Worm (Caenorhabditis elegans) whole organism, early embryonic: ENCODE data around the gene C31B8.1.
"Not testable (repeated sequence)": the region's sequence is repeated elsewhere in the genome, so short reads cannot be mapped to it uniquely, and the experiment has no call there.

ENCODE experiments used
- B0310.2 ChIP-seq: sonication (generic microtip); optimal IDR thresholded peaks from 2 replicates; lab custom pipeline; 2016; ENCODE audit warnings: mild to moderate bottlenecking, missing genetic modification characterization, missing compliant biosample characterization
- F13C5.2 ChIP-seq: sonication (generic microtip); optimal IDR thresholded peaks from 2 replicates; lab custom pipeline; 2017; ENCODE audit warnings: mild to moderate bottlenecking, missing genetic modification characterization, inconsistent platforms, missing compliant biosample characterization
- aly-1 ChIP-seq: sonication (generic microtip); optimal IDR thresholded peaks from 2 replicates; lab custom pipeline; 2016; ENCODE audit warnings: missing genetic modification characterization, missing compliant biosample characterization
- ama-1 ChIP-seq: fragments of 150-350 bp; optimal IDR thresholded peaks from 2 replicates; lab custom pipeline; 2014
- ceh-13 ChIP-seq: fragments of 200-800 bp; sonication (Bioruptor generic); optimal IDR thresholded peaks from 2 replicates; lab custom pipeline; 2018; ENCODE audit warnings: mild to moderate bottlenecking, missing genetic modification characterization, missing compliant biosample characterization
- ceh-36 ChIP-seq: sonication (generic microtip); optimal IDR thresholded peaks from 2 replicates; lab custom pipeline; 2016; ENCODE audit warnings: missing genetic modification characterization, inconsistent platforms, missing compliant biosample characterization
- ets-7 ChIP-seq: sonication (generic microtip); optimal IDR thresholded peaks from 2 replicates; lab custom pipeline; 2016; ENCODE audit warnings: missing genotype, missing genetic modification characterization, missing compliant biosample characterization
- flt-1 ChIP-seq: fragments of 200-800 bp; sonication (Bioruptor generic); IDR thresholded peaks from 2 replicates; pipeline ENCODE4 v1.3.6; 2022; ENCODE audit warnings: missing genetic modification characterization, missing compliant biosample characterization
- hmbx-1 ChIP-seq: sonication (generic microtip); optimal IDR thresholded peaks from 2 replicates; lab custom pipeline; 2016; ENCODE audit warnings: mild to moderate bottlenecking, missing genetic modification characterization, missing compliant biosample characterization
- hmg-4 ChIP-seq: fragments of 200-800 bp; sonication (Bioruptor generic); optimal IDR thresholded peaks from 2 replicates; lab custom pipeline; 2018; ENCODE audit warnings: mild to moderate bottlenecking, missing genetic modification characterization, missing compliant biosample characterization
- hnd-1 ChIP-seq: sonication (generic microtip); optimal IDR thresholded peaks from 2 replicates; lab custom pipeline; 2016; ENCODE audit warnings: missing genetic modification characterization, missing compliant biosample characterization
- pes-1 ChIP-seq: fragments of 200-800 bp; sonication (Bioruptor generic); IDR thresholded peaks from 2 replicates; pipeline ENCODE4 v1.3.6; 2022; ENCODE audit warnings: missing genetic modification reagents, missing genetic modification characterization, missing compliant biosample characterization
- scrt-1 ChIP-seq: fragments of 200-800 bp; sonication (Bioruptor generic); IDR thresholded peaks from 2 replicates; pipeline ENCODE4 v1.3.6; 2022; ENCODE audit warnings: missing genetic modification characterization, missing compliant biosample characterization
- sea-1 ChIP-seq: fragments of 200-800 bp; sonication (Bioruptor generic); conservative IDR thresholded peaks from 2 replicates; pipeline ENCODE4 v1.3.6; 2022; ENCODE audit warnings: missing genetic modification characterization, missing compliant biosample characterization
- tbx-11 ChIP-seq: fragments of 200-800 bp; sonication (Bioruptor generic); IDR thresholded peaks from 2 replicates; pipeline ENCODE4 v1.3.6; 2022; ENCODE audit warnings: missing genetic modification characterization, missing compliant biosample characterization
- tbx-37 ChIP-seq: fragments of 200-800 bp; sonication (Bioruptor generic); conservative IDR thresholded peaks from 2 replicates; pipeline ENCODE4 v1.3.6; 2022; ENCODE audit warnings: missing genetic modification reagents, missing genetic modification characterization, missing compliant biosample characterization
- tra-4 ChIP-seq: sonication (generic microtip); optimal IDR thresholded peaks from 2 replicates; lab custom pipeline; 2017; ENCODE audit warnings: missing genetic modification characterization, missing compliant biosample characterization

Gene C31B8.1

DNA sequence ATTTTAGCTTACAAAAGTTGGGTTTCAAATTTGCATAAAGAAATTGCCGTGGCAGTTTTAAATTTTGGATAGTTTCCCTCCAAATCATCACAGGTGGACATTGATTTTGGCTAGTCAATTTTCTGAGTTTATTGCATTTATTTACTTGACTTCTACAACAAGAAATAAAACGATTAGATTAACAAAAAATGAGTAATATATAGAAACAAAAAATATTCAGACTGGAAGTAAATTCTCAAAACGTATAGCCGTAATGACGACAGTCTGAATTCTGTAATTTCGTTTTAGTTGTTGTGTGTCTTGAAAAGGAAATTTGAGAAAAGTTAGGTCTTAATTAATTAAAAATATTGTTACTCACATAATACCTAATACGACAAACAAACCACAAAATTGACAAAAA lies 7.1 kb downstream of the C31B8.1 start, which contains the start of gene srw-141:
TSS of gene srw-141 (minus strand) at position 101 of the 400 bp plus-strand sequence.
- TF ChIP-seq tra-4 (tag; lab: Kevin White, UChicago) (no peak), pes-1 (GFP tag; lab: Robert Waterston, UW) (no peak), F13C5.2 (tag; lab: Kevin White, UChicago) (no peak), scrt-1 (GFP tag; lab: Robert Waterston, UW) (no peak), tbx-11 (GFP tag; lab: Robert Waterston, UW) (no peak), ets-7 (no peak), hnd-1 (tag; lab: Kevin White, UChicago) (no peak), tbx-37 (no peak), hmbx-1 (no peak), ceh-13 (GFP tag; lab: Kevin White, UChicago) (no peak)

DNA sequence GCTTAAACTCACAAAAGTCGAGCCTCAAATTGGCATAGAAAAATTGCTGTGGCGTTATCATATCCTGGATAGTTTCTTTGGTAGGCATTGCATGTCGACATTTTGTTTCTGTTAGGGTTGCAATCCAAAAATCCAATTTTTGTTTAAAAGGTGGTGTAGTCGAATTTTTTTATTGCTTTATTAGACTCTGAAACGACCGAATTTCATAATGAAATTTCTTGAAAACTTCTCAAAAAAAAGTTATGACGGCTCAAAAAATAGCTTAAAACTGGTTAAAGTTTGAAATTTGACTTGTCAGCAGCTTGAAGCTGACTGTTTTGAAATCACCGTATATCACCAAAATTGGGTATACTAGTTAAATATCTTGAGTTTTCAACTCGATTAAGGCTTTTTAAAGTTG lies 10.1 kb downstream of the C31B8.1 start, which contains the start of gene srw-143:
TSS of gene srw-143 (minus strand) at position 101 of the 400 bp plus-strand sequence.
- no peak for TF ChIP-seq hnd-1 (tag; lab: Kevin White, UChicago)
- no peak for TF ChIP-seq ceh-13 (GFP tag; lab: Kevin White, UChicago)
- TF ChIP-seq F13C5.2 (tag; lab: Kevin White, UChicago), result no peak
- TF ChIP-seq ama-1 (lab: Kevin White, UChicago), result no peak
- no peak for TF ChIP-seq scrt-1 (GFP tag; lab: Robert Waterston, UW)
- TF ChIP-seq hmbx-1, result no peak
- no peak for TF ChIP-seq B0310.2
- no peak for TF ChIP-seq tra-4 (tag; lab: Kevin White, UChicago)
- no peak for TF ChIP-seq tbx-37
- no peak for TF ChIP-seq aly-1 (tag; lab: Kevin White, UChicago)
- TF ChIP-seq pes-1 (GFP tag; lab: Robert Waterston, UW), result no peak
- no peak for TF ChIP-seq sea-1 (GFP tag; lab: Robert Waterston, UW)
- no peak for TF ChIP-seq flt-1
- no peak for TF ChIP-seq tbx-11 (GFP tag; lab: Robert Waterston, UW)
- TF ChIP-seq hmg-4 (GFP tag; lab: Kevin White, UChicago), result no peak
- no peak for TF ChIP-seq ets-7
- no peak for TF ChIP-seq ceh-36 (tag; lab: Kevin White, UChicago)

DNA sequence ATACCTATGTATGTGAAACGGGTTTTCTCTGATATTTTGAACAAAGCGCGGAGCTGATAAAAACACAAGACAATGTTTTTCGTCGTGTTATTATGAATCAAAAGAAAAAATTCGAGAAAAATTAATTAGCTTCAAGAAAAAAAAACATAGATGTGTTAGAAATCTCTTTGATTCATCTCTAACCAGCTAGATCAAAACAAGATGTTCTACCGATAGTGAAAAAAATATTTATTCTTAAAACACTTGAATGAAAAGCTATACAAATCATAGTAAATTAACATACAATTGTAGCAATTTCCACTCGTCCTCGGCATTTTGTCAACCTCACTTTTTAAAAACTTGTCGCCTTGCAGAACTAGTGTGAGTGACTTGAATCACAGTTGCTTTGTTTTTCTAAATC lies 10.9 kb downstream of the C31B8.1 start:
- TF ChIP-seq ceh-13 (GFP tag; lab: Kevin White, UChicago) (no peak), F13C5.2 (tag; lab: Kevin White, UChicago) (no peak), hmbx-1 (no peak), ets-7 (no peak), aly-1 (tag; lab: Kevin White, UChicago) (no peak), sea-1 (GFP tag; lab: Robert Waterston, UW) (no peak)

DNA sequence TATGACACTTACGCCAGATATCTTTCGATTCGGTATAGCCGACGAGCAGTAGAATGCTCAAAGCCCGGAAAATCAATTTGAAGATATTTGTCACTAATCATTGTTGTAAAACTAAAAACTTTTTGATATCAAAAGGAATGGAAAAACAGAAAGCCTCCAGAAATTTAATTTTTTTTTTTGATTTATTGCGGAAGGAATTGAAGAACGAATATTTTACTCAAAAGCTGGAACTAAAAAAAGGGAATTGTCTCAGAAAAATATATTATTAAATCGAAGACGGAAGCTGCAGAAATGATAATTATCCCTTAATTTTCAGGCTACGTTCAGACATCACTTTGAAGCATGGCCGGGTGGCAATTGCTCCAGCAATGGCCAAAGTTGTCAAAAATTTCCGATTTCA lies 12.5 kb downstream of the C31B8.1 start, which contains the start of gene srw-137:
TSS of gene srw-137 (minus strand) at position 101 of the 400 bp plus-strand sequence.
- TF ChIP-seq pes-1 (GFP tag; lab: Robert Waterston, UW) (no peak), tbx-11 (GFP tag; lab: Robert Waterston, UW) (no peak), F13C5.2 (tag; lab: Kevin White, UChicago) (no peak), flt-1 (no peak), B0310.2 (no peak), ets-7 (no peak), aly-1 (tag; lab: Kevin White, UChicago) (no peak), hmbx-1 (no peak), sea-1 (GFP tag; lab: Robert Waterston, UW) (no peak), hnd-1 (tag; lab: Kevin White, UChicago) (no peak), scrt-1 (GFP tag; lab: Robert Waterston, UW) (no peak), hmg-4 (GFP tag; lab: Kevin White, UChicago) (no peak), ceh-36 (tag; lab: Kevin White, UChicago) (no peak), ceh-13 (GFP tag; lab: Kevin White, UChicago) (no peak), tra-4 (tag; lab: Kevin White, UChicago) (no peak), tbx-37 (no peak), ama-1 (lab: Kevin White, UChicago) (no peak)

DNA sequence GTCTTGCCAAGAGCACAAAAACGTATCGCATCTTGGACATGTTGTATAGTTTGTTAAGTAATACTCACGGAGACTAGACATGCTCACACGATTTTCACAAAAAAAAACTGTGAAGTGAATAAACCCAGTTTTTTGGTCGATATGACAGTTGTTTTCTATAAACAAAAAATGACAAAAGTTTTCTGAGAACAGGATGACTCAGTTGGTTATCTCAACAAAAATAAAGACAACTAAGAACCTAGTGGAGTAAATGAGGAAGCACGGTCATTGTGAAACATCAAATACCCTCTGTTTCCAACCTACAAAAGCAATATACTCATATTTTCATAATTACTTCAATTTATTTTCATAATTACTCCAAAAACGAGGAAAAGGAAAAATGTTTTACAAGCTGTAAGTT lies 14.2 kb downstream of the C31B8.1 start, which contains the start of gene srh-87:
TSS of gene srh-87 (minus strand) at position 101 of the 400 bp plus-strand sequence.
- no peak for TF ChIP-seq B0310.2
- TF ChIP-seq tbx-37, result no peak
- TF ChIP-seq hnd-1 (tag; lab: Kevin White, UChicago), result no peak

DNA sequence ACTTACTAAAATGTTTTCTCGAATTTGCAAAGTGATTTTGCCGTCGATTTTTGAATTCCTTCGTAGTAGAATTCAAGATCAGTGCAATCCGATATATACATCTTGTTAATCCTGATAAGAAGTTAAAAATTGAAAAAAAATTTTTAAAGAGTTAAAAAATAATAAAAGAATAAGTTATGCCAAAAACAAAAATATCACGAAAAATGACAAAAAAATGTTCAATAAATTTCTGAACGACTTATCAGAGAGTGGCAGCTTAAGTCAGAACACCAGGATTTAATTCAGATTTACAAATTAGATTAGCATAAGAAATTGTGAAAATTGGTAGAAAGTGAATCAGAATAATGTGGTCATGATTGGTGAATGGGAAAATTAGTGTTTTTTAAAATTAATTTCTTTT lies 20.8 kb downstream of the C31B8.1 start, which contains the start of gene srw-122:
TSS of gene srw-122 (minus strand) at position 101 of the 400 bp plus-strand sequence.
- not testable (repeated sequence) for TF ChIP-seq scrt-1 (GFP tag; lab: Robert Waterston, UW); pes-1 (GFP tag; lab: Robert Waterston, UW); hmbx-1

DNA sequence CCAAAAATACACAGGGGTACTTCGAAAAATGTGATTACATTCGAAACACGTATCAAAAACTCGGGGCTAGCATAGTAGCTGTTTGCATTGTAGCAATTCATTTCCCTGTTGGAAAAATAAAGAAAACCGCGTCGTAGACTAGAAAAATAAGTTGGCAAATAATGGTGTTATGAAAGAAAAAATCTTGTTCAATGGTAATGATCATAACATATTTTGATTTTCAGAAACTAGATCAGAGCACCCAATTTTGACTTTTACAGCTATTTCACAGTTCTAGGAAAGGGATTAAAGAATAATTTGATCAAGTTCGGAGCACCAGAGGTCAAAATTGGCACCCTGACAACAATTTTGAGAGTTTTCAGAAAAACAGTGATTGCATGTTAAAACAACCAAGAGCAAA lies 24.0 kb downstream of the C31B8.1 start, which contains the start of gene srh-248:
TSS of gene srh-248 (minus strand) at position 101 of the 400 bp plus-strand sequence.
- not testable (repeated sequence) for TF ChIP-seq sea-1 (GFP tag; lab: Robert Waterston, UW); F13C5.2 (tag; lab: Kevin White, UChicago); scrt-1 (GFP tag; lab: Robert Waterston, UW)

DNA sequence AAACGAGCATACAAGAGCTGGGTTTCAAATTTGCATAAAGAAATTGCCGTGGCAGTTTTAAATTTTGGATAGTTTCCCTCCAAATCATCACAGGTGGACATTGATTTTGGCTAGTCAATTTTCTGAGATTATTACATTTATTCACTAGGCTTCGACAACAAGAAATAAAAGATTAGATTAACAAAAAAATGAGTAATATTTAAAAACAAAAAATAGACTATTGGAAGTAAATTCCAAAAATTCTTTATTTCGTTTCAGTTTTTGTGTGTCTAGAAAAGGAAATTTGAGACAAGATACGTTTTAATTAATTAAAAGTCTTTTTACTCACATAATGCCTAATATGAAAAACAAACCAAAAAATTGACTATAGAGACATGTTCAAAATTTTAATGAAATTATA lies 26.9 kb downstream of the C31B8.1 start, which contains the start of gene srw-142:
TSS of gene srw-142 (minus strand) at position 101 of the 400 bp plus-strand sequence.
- TF ChIP-seq F13C5.2 (tag; lab: Kevin White, UChicago) (no peak), hnd-1 (tag; lab: Kevin White, UChicago) (no peak), tbx-37 (no peak), hmbx-1 (no peak), tra-4 (tag; lab: Kevin White, UChicago) (no peak), tbx-11 (GFP tag; lab: Robert Waterston, UW) (no peak), pes-1 (GFP tag; lab: Robert Waterston, UW) (no peak)
